Worm (Caenorhabditis elegans): Measurements from ENCODE around the gene F08F8.7.

The F08F8.7 gene

ce11 chrIII:7375434-7375833, 28.5 kb upstream of the F08F8.7 start:
- no peak for TF ChIP-seq zip-8 (tag; optimal IDR thresholded peaks at IDR 0.05)
- peak; percentile 60 for TF ChIP-seq elt-3 (tag; optimal IDR thresholded peaks at IDR 0.05)

- no peak for TF ChIP-seq ceh-39 (tag; optimal IDR thresholded peaks at IDR 0.05)
- TF ChIP-seq sem-2 (GFP tag; optimal IDR thresholded peaks at IDR 0.05), result no peak
- TF ChIP-seq lsy-2 (tag; optimal IDR thresholded peaks at IDR 0.05), result no peak
- TF ChIP-seq mep-1 (tag; optimal IDR thresholded peaks at IDR 0.05), result no peak
- no peak for TF ChIP-seq cnd-1 (tag; optimal IDR thresholded peaks at IDR 0.05)
- no peak for TF ChIP-seq ham-2 (GFP tag; optimal IDR thresholded peaks at IDR 0.05)
- TF ChIP-seq nhr-12 (tag; optimal IDR thresholded peaks at IDR 0.05), result no peak
- no peak for TF ChIP-seq flh-1 (GFP tag; optimal IDR thresholded peaks at IDR 0.05)
- no peak for TF ChIP-seq lin-13 (tag; optimal IDR thresholded peaks at IDR 0.05)
- no peak for TF ChIP-seq blmp-1 (tag; optimal IDR thresholded peaks at IDR 0.05)
- TF ChIP-seq snpc-4 (tag; optimal IDR thresholded peaks at IDR 0.05), result no peak
- TF ChIP-seq hlh-1 (tag; optimal IDR thresholded peaks at IDR 0.05), result peak; percentile 46
- TF ChIP-seq nhr-2 (tag; optimal IDR thresholded peaks at IDR 0.05), result no peak
- TF ChIP-seq unc-120 (tag; optimal IDR thresholded peaks at IDR 0.05; ENCODE audit: poor library complexity, severe bottlenecking), result peak; percentile 29
- no peak for TF ChIP-seq mab-5 (tag; optimal IDR thresholded peaks at IDR 0.05)
- no peak for TF ChIP-seq ces-1 (GFP tag; optimal IDR thresholded peaks at IDR 0.05)
Measured at ce11 chrIII:7374681-7375271, 27.8 kb upstream of the F08F8.7 start, which contains the start of gene mml-1. mml-1 (minus strand) TSS chrIII:7374731.

ce11 chrIII:7373802-7374435, 27.0 kb upstream of the F08F8.7 start:
- TF ChIP-seq elt-1 (tag; optimal IDR thresholded peaks at IDR 0.05; ENCODE audit: borderline replicate concordance, insufficient read depth), result no peak
- no peak for TF ChIP-seq ces-1 (GFP tag; optimal IDR thresholded peaks at IDR 0.05)
- no peak for TF ChIP-seq nhr-2 (tag; optimal IDR thresholded peaks at IDR 0.05)
- TF ChIP-seq snpc-4 (tag; optimal IDR thresholded peaks at IDR 0.05), result no peak
- no peak for TF ChIP-seq ztf-11 (tag; optimal IDR thresholded peaks at IDR 0.05)
- no peak for TF ChIP-seq unc-120 (tag; optimal IDR thresholded peaks at IDR 0.05; ENCODE audit: poor library complexity, severe bottlenecking)
- no peak for TF ChIP-seq cnd-1 (tag; optimal IDR thresholded peaks at IDR 0.05)
- TF ChIP-seq tbx-8 (GFP tag; optimal IDR thresholded peaks at IDR 0.05), result no peak
- TF ChIP-seq blmp-1 (tag; optimal IDR thresholded peaks at IDR 0.05), result no peak
- TF ChIP-seq ham-2 (GFP tag; optimal IDR thresholded peaks at IDR 0.05), result no peak
- TF ChIP-seq hlh-1 (tag; optimal IDR thresholded peaks at IDR 0.05), result no peak
- TF ChIP-seq lin-13 (tag; optimal IDR thresholded peaks at IDR 0.05), result no peak
- no peak for TF ChIP-seq nhr-12 (tag; optimal IDR thresholded peaks at IDR 0.05)
- TF ChIP-seq sptf-1 (tag; optimal IDR thresholded peaks at IDR 0.05), result no peak
- no peak for TF ChIP-seq ceh-43 (GFP tag; optimal IDR thresholded peaks at IDR 0.05)
- TF ChIP-seq pha-4 (tag; optimal IDR thresholded peaks at IDR 0.05), result no peak
- no peak for TF ChIP-seq bed-3 (GFP tag; optimal IDR thresholded peaks at IDR 0.05)
- TF ChIP-seq unc-62 (GFP tag; optimal IDR thresholded peaks at IDR 0.05), result no peak
- TF ChIP-seq nhr-237 (tag; optimal IDR thresholded peaks at IDR 0.05), result no peak

DNA sequence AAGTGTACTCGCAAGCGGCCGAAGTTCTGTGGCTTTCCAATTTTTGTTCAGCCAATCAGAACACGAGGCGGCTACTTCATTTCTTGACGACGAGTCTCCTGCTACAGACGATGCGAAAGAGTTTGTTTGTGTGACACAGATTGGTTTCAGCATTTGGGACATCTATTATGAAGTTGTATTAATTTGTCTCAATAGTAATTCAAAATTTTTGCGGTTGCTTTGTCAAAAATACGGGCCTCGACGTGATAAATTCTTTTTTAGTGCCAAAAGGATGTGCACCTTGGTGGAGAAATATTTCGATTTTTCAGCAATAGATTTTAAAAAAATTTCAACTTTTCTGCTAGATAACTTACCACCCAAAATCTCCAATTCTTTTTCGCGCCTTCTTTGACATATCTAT, 23.6 kb upstream of the F08F8.7 start:
- no peak for TF ChIP-seq ces-1 (GFP tag; optimal IDR thresholded peaks at IDR 0.05)
- no peak for TF ChIP-seq mls-2 (tag; optimal IDR thresholded peaks at IDR 0.05)
- TF ChIP-seq lin-32 (GFP tag; optimal IDR thresholded peaks at IDR 0.05), result no peak
- TF ChIP-seq ztf-11 (tag; optimal IDR thresholded peaks at IDR 0.05), result no peak

- TF ChIP-seq unc-120 (tag; optimal IDR thresholded peaks at IDR 0.05; ENCODE audit: poor library complexity, severe bottlenecking), result no peak
- TF ChIP-seq bed-3 (GFP tag; optimal IDR thresholded peaks at IDR 0.05), result no peak
- TF ChIP-seq elt-1 (tag; optimal IDR thresholded peaks at IDR 0.05; ENCODE audit: borderline replicate concordance, insufficient read depth), result no peak
- TF ChIP-seq ces-1 (GFP tag; optimal IDR thresholded peaks at IDR 0.05), result no peak
- TF ChIP-seq flh-1 (GFP tag; optimal IDR thresholded peaks at IDR 0.05), result no peak
- no peak for TF ChIP-seq mep-1 (tag; optimal IDR thresholded peaks at IDR 0.05)
- no peak for TF ChIP-seq lin-13 (tag; optimal IDR thresholded peaks at IDR 0.05)
Measured at ce11 chrIII:7369394-7370024, 22.6 kb upstream of the F08F8.7 start.

Measured in whole organism, mixed stage, embryonic.